Worm (Caenorhabditis elegans) whole organism, L2 larva: ENCODE measurements around the gene srh-287.

ENCODE experiments used
- C34F6.9 ChIP-seq: fragments of 150-350 bp; optimal IDR thresholded peaks from 2 replicates; lab custom pipeline; 2014; ENCODE audit warnings: missing biosample characterization, missing genetic modification characterization
- F13H6.1 ChIP-seq: sonication (generic microtip); optimal IDR thresholded peaks from 2 replicates; lab custom pipeline; 2016; ENCODE audit warnings: missing genetic modification characterization, missing compliant biosample characterization
- R02D3.7 ChIP-seq: fragments of 150-350 bp; optimal IDR thresholded peaks from 2 replicates; lab custom pipeline; 2014; ENCODE audit warnings: missing biosample characterization, missing genetic modification characterization
- Y55F3AM.14 ChIP-seq: fragments of 200-800 bp; sonication (Bioruptor generic); optimal IDR thresholded peaks from 2 replicates; lab custom pipeline; 2018; ENCODE audit warnings: mild to moderate bottlenecking, missing genetic modification characterization, missing compliant biosample characterization
- ZK546.5 ChIP-seq: sonication (generic microtip); optimal IDR thresholded peaks from 2 replicates; lab custom pipeline; 2017; ENCODE audit warnings: missing biosample characterization, missing genetic modification characterization
- alr-1 ChIP-seq: fragments of 150-350 bp; optimal IDR thresholded peaks from 2 replicates; lab custom pipeline; 2014; ENCODE audit warnings: missing biosample characterization, missing genetic modification characterization
- ama-1 ChIP-seq: fragments of 150-350 bp; optimal IDR thresholded peaks from 2 replicates; lab custom pipeline; 2018; ENCODE audit warnings: inconsistent platforms
- blmp-1 ChIP-seq: sonication (generic microtip); optimal IDR thresholded peaks from 2 replicates; lab custom pipeline; 2017; ENCODE audit warnings: missing genetic modification characterization, mild to moderate bottlenecking, missing compliant biosample characterization, antibody characterized with exemption, moderate library complexity; ENCODE audit not compliant: insufficient read depth
- ceh-16 ChIP-seq: fragments of 150-350 bp; optimal IDR thresholded peaks from 2 replicates; lab custom pipeline; 2014; ENCODE audit warnings: missing biosample characterization, missing genetic modification characterization
- crh-2 ChIP-seq: sonication (generic microtip); optimal IDR thresholded peaks from 2 replicates; lab custom pipeline; 2017; ENCODE audit warnings: missing biosample characterization, missing genetic modification characterization
- dmd-4 ChIP-seq: sonication (generic microtip); optimal IDR thresholded peaks from 2 replicates; lab custom pipeline; 2017; ENCODE audit warnings: missing biosample characterization, missing genetic modification characterization
- egl-27 ChIP-seq: sonication (generic microtip); optimal IDR thresholded peaks from 3 replicates; lab custom pipeline; 2017; ENCODE audit warnings: missing biosample characterization, missing genetic modification reagents, missing genetic modification characterization
- elt-1 ChIP-seq: fragments of 150-350 bp; optimal IDR thresholded peaks from 2 replicates; lab custom pipeline; 2014; ENCODE audit warnings: missing biosample characterization, missing genetic modification characterization
- elt-3 ChIP-seq: sonication (generic microtip); optimal IDR thresholded peaks from 2 replicates; lab custom pipeline; 2017; ENCODE audit warnings: missing biosample characterization, missing genetic modification characterization
- fos-1 ChIP-seq: fragments of 150-350 bp; optimal IDR thresholded peaks from 2 replicates; lab custom pipeline; 2014; ENCODE audit warnings: missing biosample characterization, missing genetic modification characterization
- lin-11 ChIP-seq: fragments of 150-350 bp; sonication (generic microtip); optimal IDR thresholded peaks from 2 replicates; lab custom pipeline; 2014; ENCODE audit warnings: missing biosample characterization, missing genetic modification characterization, inconsistent platforms, mixed read lengths
- lin-13 ChIP-seq: fragments of 150-350 bp; optimal IDR thresholded peaks from 2 replicates; lab custom pipeline; 2014; ENCODE audit warnings: missing biosample characterization, missing genetic modification reagents, missing genetic modification characterization
- lin-39 ChIP-seq: fragments of 150-350 bp; optimal IDR thresholded peaks from 2 replicates; lab custom pipeline; 2014; ENCODE audit warnings: missing biosample characterization, missing genetic modification reagents, missing genetic modification characterization
- lsy-2 ChIP-seq, 2 experiments: fragments of 150-350 bp in 1 of 2; sonication (generic microtip) in 1 of 2; optimal IDR thresholded peaks; 2 replicates each; lab custom pipeline; 2014 to 2017; ENCODE audit warnings: missing biosample characterization in 2 of 2, missing genetic modification characterization in 2 of 2
- mab-5 ChIP-seq: fragments of 150-350 bp; optimal IDR thresholded peaks from 2 replicates; lab custom pipeline; 2014; ENCODE audit warnings: missing biosample characterization, missing genetic modification characterization
- mbf-1 ChIP-seq: sonication (generic microtip); optimal IDR thresholded peaks from 2 replicates; lab custom pipeline; 2017; ENCODE audit warnings: missing biosample characterization, missing genetic modification characterization
- mdl-1 ChIP-seq, 2 experiments: fragments of 150-350 bp in 1 of 2; sonication (generic microtip) in 1 of 2; optimal IDR thresholded peaks; 2 replicates each; lab custom pipeline; 2017; ENCODE audit warnings: missing biosample characterization in 2 of 2, missing genetic modification characterization in 2 of 2
- nhr-10 ChIP-seq: sonication (generic microtip); optimal IDR thresholded peaks from 2 replicates; lab custom pipeline; 2017; ENCODE audit warnings: missing biosample characterization, missing genetic modification characterization
- nhr-11 ChIP-seq: fragments of 150-350 bp; optimal IDR thresholded peaks from 2 replicates; lab custom pipeline; 2014; ENCODE audit warnings: missing biosample characterization, missing genetic modification characterization
- nhr-21 ChIP-seq: fragments of 150-350 bp; optimal IDR thresholded peaks from 2 replicates; lab custom pipeline; 2014; ENCODE audit warnings: missing biosample characterization, missing genetic modification characterization
- nhr-23 ChIP-seq: fragments of 150-350 bp; optimal IDR thresholded peaks from 2 replicates; lab custom pipeline; 2014; ENCODE audit warnings: missing biosample characterization, missing genetic modification reagents, missing genetic modification characterization
- nhr-237 ChIP-seq: fragments of 150-350 bp; optimal IDR thresholded peaks from 2 replicates; lab custom pipeline; 2014; ENCODE audit warnings: missing biosample characterization, missing genetic modification characterization
- nhr-25 ChIP-seq: fragments of 150-350 bp; sonication (generic microtip); optimal IDR thresholded peaks from 3 replicates; lab custom pipeline; 2014; ENCODE audit warnings: missing biosample characterization, missing genetic modification characterization
- nhr-6 ChIP-seq: fragments of 150-350 bp; optimal IDR thresholded peaks from 2 replicates; lab custom pipeline; 2014; ENCODE audit warnings: missing biosample characterization, missing genetic modification characterization
- peb-1 ChIP-seq: fragments of 150-350 bp; optimal IDR thresholded peaks from 2 replicates; lab custom pipeline; 2014; ENCODE audit warnings: missing biosample characterization, missing genetic modification characterization
- sem-4 ChIP-seq: fragments of 150-350 bp; optimal IDR thresholded peaks from 2 replicates; lab custom pipeline; 2014; ENCODE audit warnings: missing biosample characterization, missing genetic modification reagents, missing genetic modification characterization
- skn-1 ChIP-seq: sonication (generic microtip); optimal IDR thresholded peaks from 2 replicates; lab custom pipeline; 2017; ENCODE audit warnings: missing biosample characterization, missing genetic modification characterization
- sma-9 ChIP-seq, 2 experiments: fragments of 150-350 bp in 1 of 2; sonication (generic microtip) in 1 of 2; optimal IDR thresholded peaks; 2 replicates each; lab custom pipeline; 2014 to 2016; ENCODE audit warnings: missing genetic modification characterization in 2 of 2, mild to moderate bottlenecking in 1 of 2, missing biosample characterization in 1 of 2, missing compliant biosample characterization in 1 of 2, missing genetic modification reagents in 1 of 2, moderate library complexity in 1 of 2
- unc-55 ChIP-seq: fragments of 150-350 bp; sonication (generic microtip); optimal IDR thresholded peaks from 3 replicates; lab custom pipeline; 2014; ENCODE audit warnings: missing biosample characterization, missing genetic modification reagents, missing genetic modification characterization
- unc-62 ChIP-seq: fragments of 150-350 bp; optimal IDR thresholded peaks from 2 replicates; lab custom pipeline; 2014; ENCODE audit warnings: missing biosample characterization, missing genetic modification reagents, missing genetic modification characterization
- ztf-1 ChIP-seq: fragments of 200-800 bp; sonication (Bioruptor generic); conservative IDR thresholded peaks from 2 replicates; pipeline ENCODE4 v1.3.6; 2022; ENCODE audit warnings: missing genetic modification characterization, missing compliant biosample characterization
- ztf-4 ChIP-seq: fragments of 150-350 bp; optimal IDR thresholded peaks from 2 replicates; lab custom pipeline; 2014; ENCODE audit warnings: missing biosample characterization, missing genetic modification characterization

Gene srh-287

ce11 chrV:17821805-17822204 lies 21.2 kb downstream of the srh-287 start, which contains the start of gene srh-300:
Gene srh-300 (plus strand): TSS chrV:17822105.
- TF ChIP-seq alr-1 (tag; lab: Kevin White, UChicago) (no peak), egl-27 (tag; lab: Kevin White, UChicago) (no peak), lin-13 (GFP tag; lab: Kevin White, UChicago) (no peak), ztf-1 (GFP tag; lab: Robert Waterston, UW) (no peak), F13H6.1 (no peak), lin-39 (tag; lab: Kevin White, UChicago) (no peak), fos-1 (tag; lab: Kevin White, UChicago) (no peak), nhr-11 (tag; lab: Kevin White, UChicago) (no peak), nhr-6 (tag; lab: Kevin White, UChicago) (no peak), nhr-237 (tag; lab: Kevin White, UChicago) (no peak), lsy-2 (tag; optimal IDR thresholded peaks at IDR 0.05; lab: Kevin White, UChicago) (no peak), C34F6.9 (tag; lab: Kevin White, UChicago) (no peak), nhr-23 (tag; lab: Kevin White, UChicago) (no peak), mdl-1 (tag; optimal IDR thresholded peaks at IDR 0.05; lab: Kevin White, UChicago) (no peak), skn-1 (no peak)

- no peak for TF ChIP-seq nhr-11 (tag; lab: Kevin White, UChicago)
- TF ChIP-seq ama-1 (lab: Kevin White, UChicago) = no peak
- TF ChIP-seq R02D3.7 (tag; lab: Kevin White, UChicago) = no peak
Measured at ce11 chrV:17824610-17825009, 24.0 kb downstream of the srh-287 start, which contains the start of gene srh-301. Gene srh-301 (plus strand): TSS chrV:17824910.

ce11 chrV:17828310-17828709 lies 27.7 kb downstream of the srh-287 start, which contains the start of gene srh-304:
Gene srh-304 (plus strand): TSS chrV:17828610.
- TF ChIP-seq skn-1 = no peak
- no peak for TF ChIP-seq elt-3
- TF ChIP-seq dmd-4 (tag; lab: Kevin White, UChicago) = no peak
- no peak for TF ChIP-seq egl-27 (tag; lab: Kevin White, UChicago)
- no peak for TF ChIP-seq lin-11 (tag; lab: Kevin White, UChicago)
- TF ChIP-seq lin-13 (GFP tag; lab: Kevin White, UChicago) = no peak
- TF ChIP-seq nhr-23 (tag; lab: Kevin White, UChicago) = no peak
- no peak for TF ChIP-seq nhr-11 (tag; lab: Kevin White, UChicago)
- TF ChIP-seq ceh-16 (tag; lab: Kevin White, UChicago) = no peak
- no peak for TF ChIP-seq unc-55 (GFP tag; lab: Kevin White, UChicago)
- no peak for TF ChIP-seq mab-5 (tag; lab: Kevin White, UChicago)
- no peak for TF ChIP-seq mbf-1
- TF ChIP-seq ztf-1 (GFP tag; lab: Robert Waterston, UW) = no peak
- TF ChIP-seq nhr-10 = no peak
- no peak for TF ChIP-seq sma-9 (GFP tag; optimal IDR thresholded peaks at IDR 0.05; lab: Kevin White, UChicago)
- no peak for TF ChIP-seq sma-9 (tag; optimal IDR thresholded peaks at IDR 0.05; lab: Kevin White, UChicago)
- no peak for TF ChIP-seq ama-1 (lab: Kevin White, UChicago)
- TF ChIP-seq elt-1 (tag; lab: Kevin White, UChicago) = no peak
- TF ChIP-seq nhr-25 = no peak
- no peak for TF ChIP-seq peb-1

ce11 chrV:17831350-17831749 lies 30.7 kb downstream of the srh-287 start, which contains the start of gene srh-303:
Gene srh-303 (plus strand): TSS chrV:17831650.
- TF ChIP-seq lin-13 (GFP tag; lab: Kevin White, UChicago) = no peak
- TF ChIP-seq nhr-11 (tag; lab: Kevin White, UChicago) = no peak
- TF ChIP-seq nhr-23 (tag; lab: Kevin White, UChicago) = no peak
- TF ChIP-seq ztf-4 (tag; lab: Kevin White, UChicago) = no peak
- TF ChIP-seq ZK546.5 = no peak
- no peak for TF ChIP-seq nhr-237 (tag; lab: Kevin White, UChicago)

- TF ChIP-seq lin-11 (tag; lab: Kevin White, UChicago) = no peak
- no peak for TF ChIP-seq ztf-1 (GFP tag; lab: Robert Waterston, UW)
- no peak for TF ChIP-seq unc-55 (GFP tag; lab: Kevin White, UChicago)
- TF ChIP-seq ztf-4 (tag; lab: Kevin White, UChicago) = no peak
- no peak for TF ChIP-seq mdl-1 (tag; optimal IDR thresholded peaks at IDR 0.05; lab: Kevin White, UChicago)
- no peak for TF ChIP-seq nhr-11 (tag; lab: Kevin White, UChicago)
- no peak for TF ChIP-seq nhr-237 (tag; lab: Kevin White, UChicago)
- TF ChIP-seq nhr-23 (tag; lab: Kevin White, UChicago) = no peak
- TF ChIP-seq sem-4 = no peak
- no peak for TF ChIP-seq lsy-2 (tag; optimal IDR thresholded peaks at IDR 0.05; lab: Kevin White, UChicago)
- no peak for TF ChIP-seq skn-1
- no peak for TF ChIP-seq nhr-21
- TF ChIP-seq crh-2 (tag; lab: Kevin White, UChicago) = no peak
- TF ChIP-seq unc-62 (GFP tag; lab: Kevin White, UChicago) = no peak
- TF ChIP-seq Y55F3AM.14 (GFP tag; lab: Kevin White, UChicago) = no peak
- no peak for TF ChIP-seq blmp-1 (tag; lab: Kevin White, UChicago)
- TF ChIP-seq fos-1 (tag; lab: Kevin White, UChicago) = no peak
- TF ChIP-seq sma-9 (GFP tag; optimal IDR thresholded peaks at IDR 0.05; lab: Kevin White, UChicago) = no peak
- TF ChIP-seq sma-9 (tag; optimal IDR thresholded peaks at IDR 0.05; lab: Kevin White, UChicago) = no peak
Measured at ce11 chrV:17844106-17844505, 43.5 kb downstream of the srh-287 start, which contains the start of gene srh-286. Gene srh-286 (minus strand): TSS chrV:17844206.
